Fruit fly (Drosophila melanogaster) S2 (cell line): Measurements from ENCODE around the gene CG6149.

ENCODE experiments used
- CG8478 ChIP-seq: fragments of >200 bp; optimal IDR thresholded peaks from 2 replicates; lab custom pipeline; 2018
- CTCF ChIP-seq, 2 experiments: fragments of >200 bp; optimal IDR thresholded peaks; 2 replicates each; lab custom pipeline; 2018

CG6149 gene

dm6 chr3L:11421905-11422304 lies 13.4 kb downstream of the CG6149 start:
- TF ChIP-seq CTCF (optimal IDR thresholded peaks at IDR 0.05; lab: Kevin White, UChicago) (no peak), CG8478 (lab: Kevin White, UChicago) (no peak)

dm6 chr3L:11420976-11421375 lies 14.3 kb downstream of the CG6149 start:
- TF ChIP-seq CTCF (optimal IDR thresholded peaks at IDR 0.05; lab: Kevin White, UChicago) (no peak), CG8478 (lab: Kevin White, UChicago) (no peak)

DNA sequence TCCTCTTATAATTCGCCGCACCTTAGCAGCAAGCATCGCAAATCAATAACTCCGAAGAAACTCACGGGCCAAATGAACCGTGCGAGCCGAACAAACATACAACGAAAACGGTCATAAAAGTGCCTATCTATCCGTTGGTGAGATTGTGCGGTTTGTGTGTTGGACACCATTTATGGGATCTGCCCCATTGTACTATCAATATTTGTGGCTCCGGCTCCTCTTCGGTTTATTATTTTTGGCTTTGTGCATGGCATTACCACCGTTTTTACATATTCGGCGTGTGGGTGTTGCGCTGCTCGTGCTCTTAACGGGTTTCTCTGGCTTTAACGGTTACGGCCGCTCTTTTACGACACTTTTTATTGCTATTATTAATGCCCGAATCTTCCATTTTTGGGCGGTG lies 15.9 kb downstream of the CG6149 start:
- TF ChIP-seq CG8478 (lab: Kevin White, UChicago) = no peak
- no peak for TF ChIP-seq CTCF (optimal IDR thresholded peaks at IDR 0.05; lab: Kevin White, UChicago)

- no peak for TF ChIP-seq CTCF (optimal IDR thresholded peaks at IDR 0.05; lab: Kevin White, UChicago)
- TF ChIP-seq CG8478 (lab: Kevin White, UChicago) = no peak
Observed at dm6 chr3L:11418041-11418674, 17.1 kb downstream of the CG6149 start.

DNA sequence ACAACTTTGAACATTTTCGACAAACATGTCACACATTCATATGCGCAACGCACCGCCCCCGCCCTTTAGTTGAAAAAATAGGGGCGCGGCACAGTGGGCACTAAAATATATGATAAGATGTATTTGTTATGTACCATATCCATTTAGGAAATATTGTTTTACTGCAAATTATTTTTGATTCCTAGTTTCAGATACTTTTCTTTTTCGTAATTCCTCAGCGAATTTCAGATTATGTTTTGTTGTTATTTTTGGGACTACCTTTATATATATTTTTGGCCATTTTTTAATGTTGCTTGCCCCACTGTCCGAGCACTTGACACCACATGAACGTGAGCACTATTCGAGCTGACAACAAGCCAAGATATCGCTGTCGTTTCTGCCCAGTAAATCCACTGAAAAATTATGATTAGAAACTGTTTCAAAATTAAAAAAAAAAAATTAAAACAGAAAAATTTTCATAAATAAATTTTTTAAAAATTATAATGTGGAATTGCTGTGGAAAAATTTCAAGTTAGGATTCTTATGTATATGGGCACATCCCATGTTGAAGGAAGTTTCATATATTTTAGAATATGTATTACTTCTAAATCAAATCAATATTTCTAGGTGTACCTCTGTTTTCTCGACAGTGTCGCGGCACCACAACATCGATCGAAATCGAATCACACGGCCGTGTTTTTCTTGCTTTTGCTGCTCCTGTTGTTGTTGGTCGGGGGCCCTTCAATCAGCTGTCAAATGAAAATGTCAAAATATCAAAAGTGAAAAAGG lies 17.8 kb downstream of the CG6149 start:
- TF ChIP-seq CTCF (optimal IDR thresholded peaks at IDR 0.05; lab: Kevin White, UChicago) = no peak
- TF ChIP-seq CG8478 (lab: Kevin White, UChicago) = no peak

DNA sequence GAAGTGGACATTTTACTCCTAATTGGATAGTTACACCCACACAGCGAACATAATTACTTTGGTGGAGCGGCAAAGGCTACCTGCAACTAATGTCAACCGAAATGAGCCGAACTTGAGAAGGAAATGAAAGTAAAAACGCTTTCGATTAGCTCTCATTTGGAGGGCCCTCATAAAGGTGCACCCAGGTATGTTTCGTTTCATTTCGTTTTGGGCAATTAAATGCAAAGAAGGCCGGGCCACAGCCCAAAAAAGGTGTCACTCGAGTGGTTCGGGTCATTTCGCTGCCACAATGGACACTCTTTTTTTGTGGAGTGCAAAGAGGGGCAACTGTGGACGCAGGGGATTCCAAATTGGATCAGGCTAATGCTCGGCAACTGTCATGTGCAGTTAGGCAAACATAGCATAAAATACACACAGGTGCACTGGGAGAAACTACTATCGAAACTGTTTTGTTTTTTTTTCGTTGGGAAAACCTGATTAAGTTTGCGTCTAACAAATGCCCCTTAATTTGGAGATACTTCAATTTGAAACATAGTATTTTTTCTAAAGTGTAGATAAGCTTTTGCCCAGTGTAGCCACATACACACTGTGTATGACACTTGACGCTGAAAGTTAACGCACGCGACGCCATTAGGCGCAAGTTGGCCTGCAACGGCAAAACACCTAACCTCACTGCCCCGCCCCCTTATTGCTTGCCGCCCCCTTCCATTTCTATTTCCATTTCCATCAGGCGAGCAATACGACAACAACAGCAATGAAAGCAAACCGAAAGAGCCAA lies 18.6 kb downstream of the CG6149 start:
- no peak for TF ChIP-seq CTCF (optimal IDR thresholded peaks at IDR 0.05; lab: Kevin White, UChicago)
- TF ChIP-seq CG8478 (lab: Kevin White, UChicago) = no peak

DNA sequence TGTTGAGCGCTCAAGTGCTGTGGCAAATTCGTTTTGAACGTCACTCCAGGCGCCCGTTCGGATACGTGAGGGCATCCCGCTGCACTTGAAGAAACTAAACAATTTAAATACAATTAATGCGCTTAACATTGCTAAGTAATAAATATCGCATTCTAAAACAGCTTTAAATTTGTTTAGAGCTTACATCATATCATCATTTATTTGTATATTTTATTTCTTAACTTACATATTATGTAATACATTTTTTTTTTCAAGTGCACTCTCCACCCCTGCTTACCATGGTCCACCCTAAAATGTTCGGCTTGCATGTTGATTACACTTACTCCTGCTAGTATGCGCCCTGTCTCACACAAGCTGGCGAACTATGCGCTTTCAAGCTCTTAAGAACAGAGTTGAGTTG lies 19.9 kb downstream of the CG6149 start:
- TF ChIP-seq CTCF (optimal IDR thresholded peaks at IDR 0.05; lab: Kevin White, UChicago) = no peak
- TF ChIP-seq CG8478 (lab: Kevin White, UChicago) = no peak

dm6 chr3L:11414453-11414852 lies 20.8 kb downstream of the CG6149 start:
- TF ChIP-seq CG8478 (lab: Kevin White, UChicago) (no peak), CTCF (optimal IDR thresholded peaks at IDR 0.05; lab: Kevin White, UChicago) (no peak)

DNA sequence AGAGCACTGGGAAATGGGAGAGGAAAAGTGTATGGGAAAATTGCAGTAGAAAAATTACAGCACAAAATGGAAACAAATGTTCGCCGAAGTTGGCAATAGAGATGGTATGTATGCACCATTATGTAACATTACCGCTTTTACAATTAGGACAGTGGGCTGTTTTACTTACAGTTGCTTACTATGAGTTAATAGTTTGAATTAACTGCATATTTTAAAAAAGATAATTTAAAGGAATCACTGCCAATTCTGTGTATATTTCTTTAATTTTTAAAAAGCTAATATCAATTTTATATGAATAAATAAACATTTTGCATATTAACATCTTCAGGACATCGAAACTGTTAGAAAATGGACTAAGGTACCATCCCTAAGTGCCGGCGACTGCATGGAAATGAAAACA lies 21.6 kb downstream of the CG6149 start:
- no peak for TF ChIP-seq CG8478 (lab: Kevin White, UChicago)
- no peak for TF ChIP-seq CTCF (optimal IDR thresholded peaks at IDR 0.05; lab: Kevin White, UChicago)

dm6 chr3L:11410505-11410904 lies 24.8 kb downstream of the CG6149 start:
- TF ChIP-seq CTCF (optimal IDR thresholded peaks at IDR 0.05; lab: Kevin White, UChicago) = no peak
- no peak for TF ChIP-seq CG8478 (lab: Kevin White, UChicago)

DNA sequence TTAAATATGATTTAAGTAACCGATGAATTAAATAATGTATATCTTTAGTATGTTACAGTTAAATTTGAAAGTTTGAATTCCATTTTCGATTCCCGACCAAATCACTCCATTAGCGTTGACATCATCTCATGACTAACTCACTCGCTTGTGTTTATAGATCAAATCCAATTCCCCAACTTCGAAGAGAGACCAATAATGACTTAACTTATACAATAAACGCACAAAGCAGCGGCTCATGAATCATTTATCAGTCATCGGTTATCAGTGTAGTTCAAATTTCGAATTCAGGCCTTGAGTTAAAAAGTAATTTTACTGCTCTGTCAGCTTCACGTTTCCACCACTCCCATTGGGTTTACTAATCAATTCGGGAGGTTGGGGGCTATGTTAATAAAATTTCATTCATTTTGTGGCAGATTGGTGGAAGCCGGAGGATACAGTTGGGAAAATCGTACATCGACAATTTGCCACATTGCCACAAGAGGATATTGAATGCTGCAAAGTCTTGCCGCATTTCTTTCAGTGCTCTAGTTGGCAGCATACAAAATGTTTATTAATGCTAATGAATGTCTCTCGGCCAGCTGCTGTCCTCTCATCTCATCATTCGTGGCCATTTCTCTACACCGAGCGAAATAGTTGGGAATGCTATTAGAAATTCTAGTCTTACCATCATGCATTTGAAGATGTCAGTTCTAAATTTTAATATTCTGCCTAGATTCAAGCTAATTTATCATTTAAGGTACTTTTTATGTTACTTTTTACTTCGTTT lies 26.8 kb downstream of the CG6149 start:
- TF ChIP-seq CTCF (optimal IDR thresholded peaks at IDR 0.05; lab: Kevin White, UChicago) (no peak), CG8478 (lab: Kevin White, UChicago) (no peak)

DNA sequence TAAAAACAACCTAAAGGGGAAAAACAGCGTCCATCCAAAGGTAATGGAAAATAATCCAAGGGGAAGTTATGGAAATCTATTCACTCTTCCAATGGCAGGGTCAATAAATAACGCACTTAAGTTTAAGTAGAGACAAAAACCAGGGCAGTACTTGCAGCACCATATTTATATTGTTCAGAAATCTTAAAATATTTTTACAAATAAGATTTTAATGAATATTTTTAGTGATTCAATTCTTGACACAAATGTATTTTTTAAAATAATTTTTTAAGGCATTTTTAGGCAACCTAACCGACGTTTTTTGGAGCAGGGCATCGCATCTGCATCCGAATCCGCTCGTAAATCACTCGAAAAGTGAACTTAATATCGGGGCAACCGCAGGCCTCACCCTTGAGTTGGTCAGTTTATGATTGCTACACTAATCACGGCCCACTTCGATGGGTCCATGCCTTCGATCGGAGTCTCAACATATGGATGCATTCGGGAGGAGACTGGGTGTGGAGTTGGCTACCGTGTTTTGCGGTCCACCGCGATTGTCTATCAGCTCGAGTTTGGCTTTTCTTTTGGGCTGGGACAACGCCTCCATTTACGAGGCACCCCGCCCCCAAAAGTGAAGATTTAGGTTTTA lies 28.0 kb downstream of the CG6149 start:
- no peak for TF ChIP-seq CG8478 (lab: Kevin White, UChicago)
- no peak for TF ChIP-seq CTCF (optimal IDR thresholded peaks at IDR 0.05; lab: Kevin White, UChicago)

dm6 chr3L:11406535-11407201 lies 28.6 kb downstream of the CG6149 start:
- TF ChIP-seq CTCF (optimal IDR thresholded peaks at IDR 0.05; lab: Kevin White, UChicago) (no peak), CG8478 (lab: Kevin White, UChicago) (no peak)
